Fruit fly (Drosophila melanogaster) whole organism, embryonic: Measurements from ENCODE around the gene Smox.
A peak's percentile ranks its signal among the peaks of the same experiment; 100 is the strongest.

Source experiments
- Antp ChIP-seq: fragments of 200-800 bp; sonication (Bioruptor generic); optimal IDR thresholded peaks from 3 replicates; lab custom pipeline; 2016; ENCODE audit warnings: missing biosample characterization, missing genetic modification characterization
- CG10267 ChIP-seq: fragments of 200-800 bp; sonication (Bioruptor generic); optimal IDR thresholded peaks from 2 replicates; lab custom pipeline; 2018; ENCODE audit warnings: missing biosample characterization, mild to moderate bottlenecking, missing genetic modification characterization, moderate library complexity
- CG10543 ChIP-seq: fragments of 200-800 bp; sonication (Bioruptor generic); optimal IDR thresholded peaks from 3 replicates; lab custom pipeline; 2017; ENCODE audit warnings: missing biosample characterization, mild to moderate bottlenecking, missing genetic modification characterization, moderate library complexity
- CG1233 ChIP-seq: fragments of 200-800 bp; sonication (Bioruptor generic); optimal IDR thresholded peaks from 4 replicates; lab custom pipeline; 2018; ENCODE audit warnings: missing biosample characterization, mild to moderate bottlenecking, missing genetic modification characterization
- CG14441 ChIP-seq: fragments of 200-800 bp; sonication (Bioruptor generic); IDR thresholded peaks from 2 replicates; pipeline ENCODE4 v1.3.6; 2022; ENCODE audit warnings: missing biosample characterization, missing genetic modification characterization
- CG2120 ChIP-seq: fragments of 200-800 bp; sonication (Bioruptor generic); optimal IDR thresholded peaks from 3 replicates; lab custom pipeline; 2016; ENCODE audit warnings: missing biosample characterization, missing genetic modification characterization
- CG2889 ChIP-seq: fragments of 200-800 bp; sonication (Bioruptor generic); IDR thresholded peaks from 3 replicates; pipeline ENCODE4 v1.3.6; 2022; ENCODE audit warnings: missing biosample characterization, missing genetic modification characterization
- CG30403 ChIP-seq: fragments of 200-800 bp; sonication (Bioruptor generic); optimal IDR thresholded peaks from 3 replicates; lab custom pipeline; 2016; ENCODE audit warnings: missing biosample characterization, missing genetic modification characterization
- CG3065 ChIP-seq: fragments of 200-800 bp; sonication (Bioruptor generic); optimal IDR thresholded peaks from 2 replicates; lab custom pipeline; 2016; ENCODE audit warnings: missing biosample characterization, missing genetic modification characterization
- CG31224 ChIP-seq: fragments of 200-800 bp; sonication (Bioruptor generic); IDR thresholded peaks from 2 replicates; pipeline ENCODE4 v1.3.6; 2022; ENCODE audit warnings: missing biosample characterization, missing genetic modification characterization
- CG31365 ChIP-seq: fragments of 200-800 bp; sonication (Bioruptor generic); optimal IDR thresholded peaks from 2 replicates; lab custom pipeline; 2018; ENCODE audit warnings: missing biosample characterization, mild to moderate bottlenecking, missing genetic modification characterization
- CG32767 ChIP-seq: fragments of 200-800 bp; sonication (Bioruptor generic); IDR thresholded peaks from 2 replicates; pipeline ENCODE4 v1.3.6; 2022; ENCODE audit warnings: missing biosample characterization, missing genetic modification characterization
- CG3281 ChIP-seq: fragments of 200-800 bp; sonication (Bioruptor generic); optimal IDR thresholded peaks from 3 replicates; lab custom pipeline; 2017; ENCODE audit warnings: missing biosample characterization, mild to moderate bottlenecking, missing genetic modification characterization
- CG43689 ChIP-seq: fragments of 200-800 bp; sonication (Bioruptor generic); IDR thresholded peaks from 2 replicates; pipeline ENCODE4 v1.3.6; 2022; ENCODE audit warnings: missing biosample characterization, missing genetic modification characterization
- CG6689 ChIP-seq: fragments of 200-800 bp; sonication (Bioruptor generic); IDR thresholded peaks from 2 replicates; pipeline ENCODE4 v1.3.6; 2022; ENCODE audit warnings: missing biosample characterization, missing genetic modification characterization
- CG6813 ChIP-seq: fragments of 200-800 bp; sonication (Bioruptor generic); optimal IDR thresholded peaks from 2 replicates; lab custom pipeline; 2017; ENCODE audit warnings: missing biosample characterization, missing genetic modification characterization, mild to moderate bottlenecking, moderate library complexity, missing genetic modification reagents
- CG7271 ChIP-seq: fragments of 200-800 bp; sonication (Bioruptor generic); optimal IDR thresholded peaks from 2 replicates; lab custom pipeline; 2018; ENCODE audit warnings: missing biosample characterization, mild to moderate bottlenecking, missing genetic modification characterization, moderate library complexity
- CG7745 ChIP-seq: fragments of 200-800 bp; sonication (Bioruptor generic); optimal IDR thresholded peaks from 2 replicates; lab custom pipeline; 2018; ENCODE audit warnings: missing biosample characterization, mild to moderate bottlenecking, missing genetic modification characterization, moderate library complexity
- CG7928 ChIP-seq: fragments of 200-800 bp; sonication (Bioruptor generic); optimal IDR thresholded peaks from 2 replicates; lab custom pipeline; 2017; ENCODE audit warnings: missing biosample characterization, mild to moderate bottlenecking, missing genetic modification characterization
- CG8281 ChIP-seq: fragments of 200-800 bp; sonication (Bioruptor generic); optimal IDR thresholded peaks from 2 replicates; lab custom pipeline; 2018; ENCODE audit warnings: missing biosample characterization, mild to moderate bottlenecking, missing genetic modification characterization, moderate library complexity
- CTCF ChIP-seq: fragments of 200-800 bp; sonication (Bioruptor generic); optimal IDR thresholded peaks from 2 replicates; lab custom pipeline; 2017; ENCODE audit warnings: missing biosample characterization, mild to moderate bottlenecking, missing genetic modification characterization, moderate library complexity
- CrebB ChIP-seq: fragments of 200-800 bp; sonication (Bioruptor generic); optimal IDR thresholded peaks from 3 replicates; lab custom pipeline; 2018; ENCODE audit warnings: missing biosample characterization, mild to moderate bottlenecking, missing genetic modification characterization
- Dfd ChIP-seq, 2 experiments: fragments of >200 bp; optimal IDR thresholded peaks; 2 replicates each; lab custom pipeline; 2017; ENCODE audit warnings: missing biosample characterization in 2 of 2, missing genetic modification characterization in 2 of 2
- Ets97D ChIP-seq: fragments of 200-800 bp; sonication (Bioruptor generic); optimal IDR thresholded peaks from 3 replicates; lab custom pipeline; 2016; ENCODE audit warnings: missing biosample characterization, missing genetic modification characterization
- Fer2 ChIP-seq: fragments of 200-800 bp; sonication (Bioruptor generic); optimal IDR thresholded peaks from 2 replicates; lab custom pipeline; 2018; ENCODE audit warnings: missing biosample characterization, mild to moderate bottlenecking, missing genetic modification characterization, moderate library complexity
- Fer3 ChIP-seq: fragments of 200-800 bp; sonication (Bioruptor generic); optimal IDR thresholded peaks from 2 replicates; lab custom pipeline; 2018; ENCODE audit warnings: missing biosample characterization, mild to moderate bottlenecking, missing genetic modification characterization, moderate library complexity
- Med ChIP-seq: fragments of 200-800 bp; sonication (Bioruptor generic); peaks from one replicate; lab custom pipeline; 2016; ENCODE audit warnings: missing biosample characterization, missing genetic modification characterization, mild to moderate bottlenecking, inconsistent platforms, moderate library complexity
- Side ChIP-seq: fragments of 200-800 bp; sonication (Bioruptor generic); optimal IDR thresholded peaks from 2 replicates; lab custom pipeline; 2016; ENCODE audit warnings: missing biosample characterization, missing genetic modification characterization
- Spps ChIP-seq: fragments of 200-800 bp; sonication (Bioruptor generic); optimal IDR thresholded peaks from 2 replicates; lab custom pipeline; 2018; ENCODE audit warnings: missing biosample characterization, mild to moderate bottlenecking, missing genetic modification characterization
- TFAM ChIP-seq: fragments of 200-800 bp; sonication (Bioruptor generic); optimal IDR thresholded peaks from 2 replicates; lab custom pipeline; 2017; ENCODE audit warnings: missing biosample characterization, missing genetic modification characterization, inconsistent platforms
- Xrp1 ChIP-seq: fragments of 200-800 bp; sonication (Bioruptor generic); IDR thresholded peaks from 2 replicates; pipeline ENCODE4 v1.3.6; 2022; ENCODE audit warnings: missing biosample characterization, missing genetic modification characterization
- abd-A ChIP-seq: fragments of 200-800 bp; sonication (Bioruptor generic); optimal IDR thresholded peaks from 3 replicates; lab custom pipeline; 2019; ENCODE audit warnings: missing biosample characterization, mild to moderate bottlenecking, missing genetic modification characterization, moderate library complexity
- ash1 ChIP-seq: fragments of 200-800 bp; sonication (Bioruptor generic); optimal IDR thresholded peaks from 2 replicates; lab custom pipeline; 2018; ENCODE audit warnings: missing biosample characterization, mild to moderate bottlenecking, missing genetic modification characterization
- bab2 ChIP-seq: fragments of 200-800 bp; sonication (Bioruptor generic); optimal IDR thresholded peaks from 2 replicates; lab custom pipeline; 2016; ENCODE audit warnings: missing biosample characterization, missing genetic modification characterization
- bowl ChIP-seq: fragments of 200-800 bp; sonication (Bioruptor generic); IDR thresholded peaks from 2 replicates; pipeline ENCODE4 v1.3.6; 2022; ENCODE audit warnings: missing biosample characterization, missing genetic modification characterization
- bsh ChIP-seq, 2 experiments: fragments of 200-800 bp; sonication (Bioruptor generic); optimal IDR thresholded peaks; 2 replicates each; lab custom pipeline; 2017 to 2018; ENCODE audit warnings: mild to moderate bottlenecking in 2 of 2, missing biosample characterization in 2 of 2, missing genetic modification characterization in 2 of 2, moderate library complexity in 1 of 2
- btn ChIP-seq: fragments of 200-800 bp; sonication (Bioruptor generic); optimal IDR thresholded peaks from 2 replicates; lab custom pipeline; 2016; ENCODE audit warnings: missing biosample characterization, missing genetic modification characterization
- crol ChIP-seq: fragments of 200-800 bp; sonication (Bioruptor generic); IDR thresholded peaks from 2 replicates; pipeline ENCODE4 v1.3.6; 2022; ENCODE audit warnings: missing biosample characterization, missing genetic modification characterization
- disco-r ChIP-seq: fragments of 200-800 bp; sonication (Bioruptor generic); optimal IDR thresholded peaks from 2 replicates; lab custom pipeline; 2016; ENCODE audit warnings: missing biosample characterization, missing genetic modification characterization
- emc ChIP-seq: fragments of 200-800 bp; sonication (Bioruptor generic); optimal IDR thresholded peaks from 2 replicates; lab custom pipeline; 2016; ENCODE audit warnings: missing biosample characterization, missing genetic modification characterization
- fd96Cb ChIP-seq: fragments of 200-800 bp; sonication (Bioruptor generic); optimal IDR thresholded peaks from 2 replicates; lab custom pipeline; 2018; ENCODE audit warnings: missing biosample characterization, mild to moderate bottlenecking, missing genetic modification characterization, moderate library complexity
- grau ChIP-seq: fragments of 200-800 bp; optimal IDR thresholded peaks from 3 replicates; lab custom pipeline; 2019; ENCODE audit warnings: missing biosample characterization, mild to moderate bottlenecking, missing genetic modification characterization, moderate library complexity
- hb ChIP-seq: fragments of 200-800 bp; sonication (Bioruptor generic); IDR thresholded peaks from 3 replicates; pipeline ENCODE4 v1.3.6; 2022; ENCODE audit warnings: missing biosample characterization, missing genetic modification characterization; ENCODE audit not compliant: partially characterized antibody
- ken ChIP-seq: fragments of 200-800 bp; sonication (Bioruptor generic); IDR thresholded peaks from 3 replicates; pipeline ENCODE4 v1.3.6; 2022; ENCODE audit warnings: missing biosample characterization, missing genetic modification characterization
- mld ChIP-seq: fragments of 200-800 bp; sonication (Bioruptor generic); IDR thresholded peaks from 3 replicates; pipeline ENCODE4 v1.3.6; 2022; ENCODE audit warnings: missing biosample characterization, missing genetic modification characterization; ENCODE audit not compliant: partially characterized antibody
- p53 ChIP-seq: fragments of 200-800 bp; sonication (Bioruptor generic); optimal IDR thresholded peaks from 2 replicates; lab custom pipeline; 2016; ENCODE audit warnings: missing biosample characterization, missing genetic modification characterization
- pzg ChIP-seq: fragments of 200-800 bp; sonication (Bioruptor generic); optimal IDR thresholded peaks from 3 replicates; lab custom pipeline; 2018; ENCODE audit warnings: missing biosample characterization, mild to moderate bottlenecking, missing genetic modification characterization, moderate library complexity
- sens ChIP-seq: fragments of 200-800 bp; sonication (Bioruptor generic); peaks from one replicate; lab custom pipeline; 2016; ENCODE audit warnings: missing biosample characterization, missing genetic modification characterization
- usp ChIP-seq: fragments of >200 bp; optimal IDR thresholded peaks from 2 replicates; lab custom pipeline; 2017; ENCODE audit warnings: missing biosample characterization, missing genetic modification characterization
- z ChIP-seq: fragments of 200-800 bp; sonication (Bioruptor generic); IDR thresholded peaks from 3 replicates; pipeline ENCODE4 v1.3.6; 2022; ENCODE audit warnings: missing biosample characterization, missing genetic modification characterization

Smox gene

DNA sequence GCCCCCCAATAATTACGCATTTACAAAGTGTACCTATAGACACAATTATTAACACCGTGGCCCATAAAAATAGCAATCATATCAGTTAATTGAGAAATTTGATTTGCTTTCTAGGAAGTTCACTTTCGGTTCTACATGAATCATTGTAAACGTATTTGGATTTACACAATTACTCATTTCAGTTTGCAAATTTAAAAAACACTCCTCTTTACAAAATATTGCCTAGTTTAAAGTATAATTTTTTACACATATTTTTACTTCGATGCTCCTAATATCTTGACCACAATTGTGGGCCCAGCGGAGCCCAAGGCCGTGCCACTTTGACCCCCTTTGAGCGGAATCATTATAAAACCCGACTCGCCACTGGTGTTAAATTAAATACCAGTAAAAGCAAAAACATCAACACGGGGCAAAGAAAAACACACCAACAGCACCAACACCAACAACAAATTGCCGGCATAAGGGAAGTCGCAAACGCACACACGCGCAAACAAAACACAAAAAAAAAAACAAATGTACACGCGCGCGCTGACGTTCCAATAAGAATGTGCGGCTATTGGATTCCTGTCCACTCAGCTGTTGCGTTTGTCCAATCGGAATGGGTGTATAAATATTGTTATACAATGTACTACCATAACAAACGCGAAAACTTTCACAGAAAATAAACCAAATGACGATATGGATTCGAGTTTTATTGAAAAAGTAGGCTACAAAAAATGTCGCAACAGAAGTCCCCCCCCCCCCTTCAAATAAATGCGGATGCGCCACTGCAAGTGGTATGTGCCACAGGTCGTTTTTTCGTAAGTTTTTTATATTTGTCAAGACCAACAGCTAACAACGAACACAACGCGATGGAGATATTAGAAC, 27.4 kb downstream of the Smox start (continued):
- TF ChIP-seq grau (tag; lab: Kevin White, UChicago) (peak; percentile 79), CG2889 (GFP tag; lab: Robert Waterston, UW) (peak; percentile 36; the same call in 1 of the 3 replicates), crol (peak; percentile 68), disco-r (GFP tag; lab: Kevin White, UChicago) (peak; percentile 21), CG8281 (no peak), Fer3 (peak; percentile 71), emc (GFP tag; lab: Kevin White, UChicago) (peak; percentile 31), bab2 (GFP tag; lab: Kevin White, UChicago) (peak; percentile 39), CG3065 (GFP tag; lab: Kevin White, UChicago) (no peak), ash1 (GFP tag; lab: Kevin White, UChicago) (no peak), CG3281 (GFP tag; lab: Kevin White, UChicago) (peak; percentile 86), CG43689 (GFP tag; lab: Robert Waterston, UW) (no peak), Ets97D (GFP tag; lab: Kevin White, UChicago) (no peak), bsh (GFP tag; optimal IDR thresholded peaks at IDR 0.05; lab: Kevin White, UChicago) (peak in 1 of 2 experiments; percentile 47), Fer2 (tag; lab: Kevin White, UChicago) (peak; percentile 19), CG10543 (GFP tag; lab: Kevin White, UChicago) (peak; percentile 57), CG6689 (GFP tag; lab: Robert Waterston, UW) (peak; percentile 42), CG10267 (tag; lab: Kevin White, UChicago) (peak; percentile 39), z (no peak), CG7928 (no peak), CG7745 (tag; lab: Kevin White, UChicago) (no peak), CG1233 (GFP tag; lab: Kevin White, UChicago) (peak; percentile 49), TFAM (no peak), CG6813 (GFP tag; lab: Kevin White, UChicago) (peak; percentile 48), abd-A (tag; lab: Kevin White, UChicago) (no peak), CTCF (no peak), Med (peak; percentile 86), fd96Cb (tag; lab: Kevin White, UChicago) (peak; percentile 54), Dfd (GFP tag; optimal IDR thresholded peaks at IDR 0.05; lab: Kevin White, UChicago) (no peak), pzg (no peak), Spps (no peak), CG31224 (GFP tag; lab: Robert Waterston, UW) (peak; percentile 62), ken (GFP tag; lab: Robert Waterston, UW) (no peak), CG30403 (peak; percentile 57), CG7271 (tag; lab: Kevin White, UChicago) (no peak), Xrp1 (GFP tag; lab: Robert Waterston, UW) (peak; percentile 58; the same call in 1 of the 2 replicates), Side (GFP tag; lab: Kevin White, UChicago) (peak; percentile 18), CG31365 (tag; lab: Kevin White, UChicago) (peak; percentile 20), CG32767 (0 out of 2 replicates have a peak, but pooled peaks have one; percentile 45), hb (GFP tag; lab: Robert Waterston, UW) (no peak), CG14441 (GFP tag; lab: Robert Waterston, UW) (peak; percentile 61), sens (GFP tag; lab: Kevin White, UChicago) (peak; percentile 67), CrebB (tag; lab: Kevin White, UChicago) (peak; percentile 38), p53 (no peak), Antp (GFP tag; lab: Kevin White, UChicago) (no peak), bowl (GFP tag; lab: Robert Waterston, UW) (no peak), CG2120 (peak; percentile 83), mld (GFP tag; lab: Robert Waterston, UW) (no peak), btn (GFP tag; lab: Kevin White, UChicago) (peak; percentile 9), usp (GFP tag; lab: Kevin White, UChicago) (no peak)
